Fruit fly (Drosophila melanogaster) Kc167 (cell line): ENCODE results near the gene Rrp45.

ENCODE experiments used
- Myc ChIP-seq: fragments of >200 bp; optimal IDR thresholded peaks from 2 replicates; lab custom pipeline; 2017; ENCODE audit warnings: missing external identifiers
- Sin3A ChIP-seq: fragments of >200 bp; optimal IDR thresholded peaks from 2 replicates; lab custom pipeline; 2018; ENCODE audit warnings: missing external identifiers
- h ChIP-seq: fragments of >200 bp; optimal IDR thresholded peaks from 3 replicates; lab custom pipeline; 2018; ENCODE audit warnings: missing external identifiers
- insv ChIP-seq: fragments of >200 bp; optimal IDR thresholded peaks from 3 replicates; lab custom pipeline; 2018; ENCODE audit warnings: missing external identifiers
- psq ChIP-seq: fragments of >200 bp; optimal IDR thresholded peaks from 2 replicates; lab custom pipeline; 2017; ENCODE audit warnings: missing external identifiers
- ttk ChIP-seq: sonication (Bioruptor generic); optimal IDR thresholded peaks from 2 replicates; lab custom pipeline; 2017; ENCODE audit warnings: missing external identifiers

Rrp45 gene

DNA sequence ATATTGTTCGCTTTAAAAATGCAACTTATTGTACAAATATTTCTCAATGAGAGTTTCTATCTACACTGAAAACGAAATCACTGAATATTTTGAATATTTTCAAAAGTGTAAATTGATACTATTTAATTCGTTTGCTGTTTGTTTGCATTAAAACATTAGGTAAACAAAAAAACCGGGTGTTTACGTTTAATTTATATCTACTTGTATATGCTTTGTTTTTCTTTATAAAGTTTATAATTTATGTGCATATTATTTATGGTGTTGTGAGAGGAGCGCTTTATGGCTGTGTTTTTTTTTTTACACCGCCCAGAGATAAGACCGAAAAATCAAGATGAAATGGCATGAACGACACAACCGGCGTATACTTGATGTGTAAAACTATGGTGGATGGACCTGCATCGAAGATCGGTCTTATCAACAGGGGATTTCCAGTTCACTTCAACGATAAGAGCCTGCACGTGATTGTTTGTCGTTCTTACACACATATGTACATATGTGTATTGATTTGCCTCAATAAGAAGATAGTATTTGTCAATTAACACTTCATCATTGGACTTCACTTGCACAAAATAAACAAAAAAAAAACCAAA lies 38.5 kb upstream of the Rrp45 start:
- TF ChIP-seq insv (lab: Kevin White, UChicago) (no peak), psq (lab: Kevin White, UChicago) (no peak), Sin3A (lab: Kevin White, UChicago) (no peak), Myc (lab: Kevin White, UChicago) (no peak), ttk (lab: Kevin White, UChicago) (no peak), h (lab: Kevin White, UChicago) (no peak)

DNA sequence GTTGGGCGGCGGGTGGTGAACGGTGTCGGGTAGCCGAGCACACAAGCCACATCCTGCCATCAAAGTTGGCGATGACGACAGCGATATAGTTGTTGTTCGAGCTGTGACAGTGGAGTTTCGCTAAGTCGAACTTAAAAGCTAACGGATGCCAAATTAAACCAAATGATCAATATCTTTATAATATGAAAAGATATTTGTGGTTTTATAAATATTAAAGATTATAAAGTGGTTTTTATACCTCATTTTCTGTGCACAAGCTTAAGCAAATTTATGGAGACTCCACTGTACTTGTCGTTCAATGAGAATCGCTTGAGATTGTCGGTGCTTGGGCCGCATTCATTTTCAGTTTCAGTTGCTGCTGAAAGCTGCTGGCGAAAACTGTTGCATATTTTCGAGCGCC lies 31.0 kb upstream of the Rrp45 start:
- TF ChIP-seq ttk (lab: Kevin White, UChicago), result no peak
- TF ChIP-seq psq (lab: Kevin White, UChicago), result no peak
- TF ChIP-seq Sin3A (lab: Kevin White, UChicago), result no peak

DNA sequence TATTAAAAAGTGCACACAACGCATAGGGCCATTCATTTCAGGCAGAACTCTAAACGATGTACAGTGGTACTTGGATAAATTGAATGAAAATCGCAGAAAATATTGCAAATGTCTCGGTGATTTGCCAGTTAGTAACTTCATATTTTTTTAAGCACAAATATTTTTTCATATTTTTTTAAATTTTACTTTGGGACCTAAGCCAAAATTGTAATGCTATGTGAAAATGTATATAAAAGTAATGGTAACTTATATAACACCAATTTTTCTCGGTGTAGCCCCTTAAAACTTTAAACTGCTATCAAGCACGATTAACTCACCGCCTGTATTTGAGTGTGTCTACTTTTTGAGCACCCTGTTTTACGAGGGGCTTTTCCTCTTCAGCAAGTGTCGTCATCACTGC lies 30.1 kb upstream of the Rrp45 start:
- no peak for TF ChIP-seq psq (lab: Kevin White, UChicago)
- no peak for TF ChIP-seq insv (lab: Kevin White, UChicago)
- no peak for TF ChIP-seq Sin3A (lab: Kevin White, UChicago)
- TF ChIP-seq h (lab: Kevin White, UChicago), result no peak
- no peak for TF ChIP-seq ttk (lab: Kevin White, UChicago)
- TF ChIP-seq Myc (lab: Kevin White, UChicago), result no peak

DNA sequence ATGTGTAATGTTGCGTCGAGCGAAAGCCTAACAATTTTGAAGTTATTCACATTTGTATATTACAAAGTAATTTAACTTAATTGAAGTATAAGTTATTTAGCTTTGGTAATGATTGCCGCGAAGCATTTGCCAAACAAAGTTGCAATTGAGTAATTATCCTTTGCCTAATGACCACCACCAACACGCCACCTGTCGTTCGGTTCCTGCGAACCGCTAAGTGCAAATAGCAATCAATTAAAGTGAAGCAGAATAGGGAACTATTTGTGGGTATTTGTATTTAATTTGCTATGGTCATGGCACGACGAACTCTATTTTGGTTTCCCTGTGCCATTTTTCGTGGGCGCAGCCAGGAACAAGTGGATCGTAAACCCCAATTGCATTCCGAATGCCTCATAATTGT lies 29.6 kb upstream of the Rrp45 start:
- no peak for TF ChIP-seq Myc (lab: Kevin White, UChicago)
- TF ChIP-seq Sin3A (lab: Kevin White, UChicago), result no peak
- no peak for TF ChIP-seq psq (lab: Kevin White, UChicago)
- TF ChIP-seq insv (lab: Kevin White, UChicago), result no peak
- no peak for TF ChIP-seq ttk (lab: Kevin White, UChicago)
- no peak for TF ChIP-seq h (lab: Kevin White, UChicago)

DNA sequence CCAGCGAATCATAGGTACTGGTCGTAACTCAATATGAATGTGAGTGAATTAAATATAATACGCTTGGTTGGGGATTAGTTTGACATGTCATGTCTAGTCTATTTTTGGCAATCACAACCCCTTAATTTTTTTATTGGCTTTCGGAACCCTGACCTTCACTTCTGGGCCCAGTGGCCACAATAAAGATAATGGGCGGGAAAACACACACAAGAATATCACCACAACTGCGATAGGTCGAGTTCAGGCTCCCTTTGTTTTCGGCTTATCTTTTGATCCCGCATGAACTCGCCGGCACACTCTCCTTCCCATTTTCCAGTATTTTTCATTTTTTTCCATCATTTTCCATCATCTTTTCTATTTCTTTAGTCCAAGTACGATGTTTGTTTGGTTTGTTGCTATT lies 27.1 kb upstream of the Rrp45 start:
- TF ChIP-seq Myc (lab: Kevin White, UChicago), result no peak
- TF ChIP-seq psq (lab: Kevin White, UChicago), result no peak
- no peak for TF ChIP-seq Sin3A (lab: Kevin White, UChicago)
- TF ChIP-seq ttk (lab: Kevin White, UChicago), result no peak
- no peak for TF ChIP-seq h (lab: Kevin White, UChicago)
- no peak for TF ChIP-seq insv (lab: Kevin White, UChicago)

DNA sequence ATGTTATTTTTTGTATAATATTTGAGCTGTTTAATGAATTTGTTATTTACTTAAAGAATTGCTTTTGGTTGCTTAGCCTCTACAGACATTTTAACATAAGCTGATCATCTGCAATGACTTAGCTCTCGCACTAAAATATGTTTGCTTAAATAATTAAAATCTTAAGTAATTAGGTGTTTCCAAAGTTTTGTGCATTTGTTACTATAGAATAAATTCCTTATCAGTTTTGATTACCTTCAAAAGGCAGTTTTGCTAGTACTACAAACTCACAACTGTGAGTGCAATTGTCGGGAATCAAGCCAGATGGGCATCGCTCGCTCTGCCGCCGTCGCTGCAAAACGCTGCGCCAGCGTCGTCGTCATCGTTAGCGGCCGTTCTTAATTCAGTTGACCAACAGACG lies 25.4 kb upstream of the Rrp45 start:
- TF ChIP-seq Sin3A (lab: Kevin White, UChicago), result no peak

DNA sequence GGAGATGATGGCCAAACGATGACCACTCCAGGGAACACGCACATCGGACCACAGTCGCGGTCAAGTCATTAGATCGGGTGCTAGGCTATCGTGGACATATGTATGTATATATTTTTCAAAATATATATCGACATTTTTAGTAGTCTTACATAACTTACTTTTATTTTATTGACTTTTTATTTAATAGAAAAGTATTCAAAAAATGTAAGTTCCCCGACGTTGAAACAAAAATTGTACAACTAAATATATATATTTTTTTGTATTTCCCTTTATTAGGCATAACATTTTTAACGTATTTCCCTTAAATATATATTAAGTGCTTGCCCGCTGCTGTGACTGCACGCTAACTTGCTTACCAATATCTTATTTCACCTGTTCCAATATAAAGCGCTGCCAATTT lies 24.1 kb upstream of the Rrp45 start:
- no peak for TF ChIP-seq Myc (lab: Kevin White, UChicago)
- TF ChIP-seq h (lab: Kevin White, UChicago), result no peak
- TF ChIP-seq Sin3A (lab: Kevin White, UChicago), result no peak
- no peak for TF ChIP-seq insv (lab: Kevin White, UChicago)
- TF ChIP-seq ttk (lab: Kevin White, UChicago), result no peak
- no peak for TF ChIP-seq psq (lab: Kevin White, UChicago)

DNA sequence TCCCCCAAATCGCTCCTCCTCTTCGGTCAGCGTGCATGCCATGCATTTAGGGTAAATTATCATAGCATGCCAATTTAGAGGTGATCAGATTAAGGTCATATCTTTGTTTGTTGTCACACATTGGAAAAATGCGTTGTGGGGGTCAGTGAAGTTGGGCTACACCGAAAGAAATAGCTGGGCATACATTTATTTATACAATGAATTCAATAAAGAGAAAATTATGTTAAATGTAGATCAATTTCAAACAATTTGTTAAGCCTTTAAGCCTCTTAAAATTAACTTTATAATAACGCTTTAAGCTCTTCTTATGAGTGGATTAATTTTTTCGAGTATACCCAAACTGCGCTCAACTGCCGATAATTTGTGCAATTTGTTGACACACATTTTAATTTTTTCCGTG lies 23.3 kb upstream of the Rrp45 start:
- no peak for TF ChIP-seq Myc (lab: Kevin White, UChicago)
- TF ChIP-seq insv (lab: Kevin White, UChicago), result no peak
- no peak for TF ChIP-seq h (lab: Kevin White, UChicago)
- no peak for TF ChIP-seq psq (lab: Kevin White, UChicago)
- no peak for TF ChIP-seq Sin3A (lab: Kevin White, UChicago)
- no peak for TF ChIP-seq ttk (lab: Kevin White, UChicago)

DNA sequence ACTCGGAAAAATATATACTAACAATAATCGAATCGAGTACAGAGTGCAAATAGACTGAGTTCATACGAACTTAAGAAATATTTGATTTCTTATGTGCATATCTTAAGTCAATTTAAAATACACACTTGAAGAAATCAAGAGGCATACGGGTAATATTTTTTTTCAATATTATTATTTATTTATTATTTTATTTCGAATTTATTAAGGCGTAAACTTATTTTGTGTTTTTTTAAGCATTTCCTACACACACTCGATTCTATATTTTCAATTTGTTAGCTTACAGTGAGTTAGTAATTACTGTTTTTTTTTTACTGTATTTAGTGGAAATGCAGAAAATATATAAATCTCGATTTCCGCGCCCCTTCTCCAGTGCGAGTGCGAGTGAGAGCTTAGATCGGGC lies 22.2 kb upstream of the Rrp45 start:
- TF ChIP-seq h (lab: Kevin White, UChicago), result no peak
- no peak for TF ChIP-seq Myc (lab: Kevin White, UChicago)
- TF ChIP-seq ttk (lab: Kevin White, UChicago), result no peak
- TF ChIP-seq psq (lab: Kevin White, UChicago), result no peak
- no peak for TF ChIP-seq insv (lab: Kevin White, UChicago)
- no peak for TF ChIP-seq Sin3A (lab: Kevin White, UChicago)

DNA sequence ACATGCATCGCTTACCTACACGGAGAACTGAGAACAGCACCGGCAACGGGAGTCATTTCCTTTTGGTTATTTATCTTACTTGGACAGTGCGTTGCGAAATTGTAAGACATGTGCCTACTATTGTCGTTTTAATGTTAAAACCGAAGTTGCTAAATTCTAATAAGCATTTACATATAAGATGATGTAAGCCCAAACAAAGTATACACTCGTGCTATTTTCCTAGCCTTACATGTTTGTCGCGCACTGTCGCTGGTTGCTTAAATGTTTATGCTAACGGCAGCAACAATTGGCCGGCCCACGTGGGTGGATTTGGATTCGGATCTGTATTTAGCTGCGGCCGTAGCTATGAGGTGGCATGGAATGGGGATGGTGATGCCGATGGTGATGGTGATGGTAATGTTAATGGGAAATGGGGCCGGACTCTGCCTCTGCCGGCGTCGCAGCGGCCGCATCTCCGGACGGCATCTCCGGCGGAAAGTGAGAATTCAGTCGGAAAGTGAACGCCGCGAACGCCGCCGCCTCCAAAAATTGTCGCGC lies 20.2 kb upstream of the Rrp45 start, which contains the start of gene CG4829:
TSS of gene CG4829 (plus strand) at position 487 of the 537 bp plus-strand sequence.
- TF ChIP-seq Sin3A (lab: Kevin White, UChicago) (no peak), psq (lab: Kevin White, UChicago) (no peak), ttk (lab: Kevin White, UChicago) (no peak), insv (lab: Kevin White, UChicago) (no peak), Myc (lab: Kevin White, UChicago) (no peak), h (lab: Kevin White, UChicago) (no peak)

DNA sequence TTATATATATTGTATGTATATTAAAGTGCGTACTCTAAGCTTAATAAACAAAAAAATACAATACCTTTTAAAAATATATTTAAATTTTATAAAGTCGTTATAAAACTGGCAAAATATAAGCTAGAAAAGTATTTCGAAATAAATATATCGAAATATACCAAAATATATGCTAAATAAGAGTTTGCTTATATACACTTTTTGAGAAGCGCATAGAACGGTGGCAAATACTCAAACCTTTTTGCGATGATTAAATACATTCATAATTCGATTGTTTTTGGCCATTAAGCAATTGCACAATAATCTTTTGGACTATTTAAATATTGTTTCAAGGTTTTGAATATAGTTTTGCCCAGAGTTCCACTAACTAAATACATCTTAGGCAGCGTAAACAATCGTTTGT lies 18.0 kb upstream of the Rrp45 start:
- TF ChIP-seq ttk (lab: Kevin White, UChicago) (no peak), insv (lab: Kevin White, UChicago) (no peak), h (lab: Kevin White, UChicago) (no peak), Sin3A (lab: Kevin White, UChicago) (no peak), Myc (lab: Kevin White, UChicago) (no peak), psq (lab: Kevin White, UChicago) (no peak)

DNA sequence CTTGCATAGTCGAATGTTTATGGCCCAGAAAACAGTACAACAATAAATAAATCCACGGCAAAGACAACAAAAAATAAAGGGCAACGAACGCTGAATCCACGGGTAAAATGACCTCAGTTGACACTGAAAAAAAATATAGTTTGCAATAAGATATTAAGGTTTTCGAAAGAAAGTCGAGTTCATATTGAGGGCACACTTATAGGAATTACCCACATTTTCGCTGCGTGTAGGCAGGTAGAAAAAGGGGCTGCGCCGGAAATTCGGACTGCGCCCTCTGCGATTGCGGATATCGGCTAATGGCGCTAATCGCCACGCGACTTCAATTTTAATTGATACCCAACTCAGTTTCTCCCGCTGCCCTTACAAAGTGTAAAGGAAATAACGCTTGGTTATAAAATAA lies 17.6 kb upstream of the Rrp45 start:
- TF ChIP-seq Myc (lab: Kevin White, UChicago), result no peak
- TF ChIP-seq insv (lab: Kevin White, UChicago), result no peak
- no peak for TF ChIP-seq h (lab: Kevin White, UChicago)
- no peak for TF ChIP-seq Sin3A (lab: Kevin White, UChicago)
- no peak for TF ChIP-seq ttk (lab: Kevin White, UChicago)
- TF ChIP-seq psq (lab: Kevin White, UChicago), result no peak
